Fruit fly (Drosophila melanogaster) whole organism: ENCODE measurements around the gene CG10428.

Experiments used
- CG8478 ChIP-seq: fragments of >200 bp; optimal IDR thresholded peaks from 2 replicates; lab custom pipeline; 2018; ENCODE audit warnings: inconsistent platforms
- Dll ChIP-seq: fragments of >200 bp; optimal IDR thresholded peaks from 2 replicates; lab custom pipeline; 2017
- EcR ChIP-seq, 2 experiments: fragments of >200 bp; optimal IDR thresholded peaks; 2 replicates each; lab custom pipeline; 2017; ENCODE audit warnings: missing biosample characterization in 2 of 2, missing genetic modification characterization in 2 of 2, missing genetic modification reagents in 2 of 2
- pan ChIP-seq: fragments of >200 bp; optimal IDR thresholded peaks from 2 replicates; lab custom pipeline; 2017
- psq ChIP-seq: fragments of >200 bp; optimal IDR thresholded peaks from 2 replicates; lab custom pipeline; 2017
- usp ChIP-seq: fragments of >200 bp; optimal IDR thresholded peaks from 2 replicates; lab custom pipeline; 2017; ENCODE audit warnings: missing biosample characterization, missing genetic modification characterization, mixed read lengths

DNA sequence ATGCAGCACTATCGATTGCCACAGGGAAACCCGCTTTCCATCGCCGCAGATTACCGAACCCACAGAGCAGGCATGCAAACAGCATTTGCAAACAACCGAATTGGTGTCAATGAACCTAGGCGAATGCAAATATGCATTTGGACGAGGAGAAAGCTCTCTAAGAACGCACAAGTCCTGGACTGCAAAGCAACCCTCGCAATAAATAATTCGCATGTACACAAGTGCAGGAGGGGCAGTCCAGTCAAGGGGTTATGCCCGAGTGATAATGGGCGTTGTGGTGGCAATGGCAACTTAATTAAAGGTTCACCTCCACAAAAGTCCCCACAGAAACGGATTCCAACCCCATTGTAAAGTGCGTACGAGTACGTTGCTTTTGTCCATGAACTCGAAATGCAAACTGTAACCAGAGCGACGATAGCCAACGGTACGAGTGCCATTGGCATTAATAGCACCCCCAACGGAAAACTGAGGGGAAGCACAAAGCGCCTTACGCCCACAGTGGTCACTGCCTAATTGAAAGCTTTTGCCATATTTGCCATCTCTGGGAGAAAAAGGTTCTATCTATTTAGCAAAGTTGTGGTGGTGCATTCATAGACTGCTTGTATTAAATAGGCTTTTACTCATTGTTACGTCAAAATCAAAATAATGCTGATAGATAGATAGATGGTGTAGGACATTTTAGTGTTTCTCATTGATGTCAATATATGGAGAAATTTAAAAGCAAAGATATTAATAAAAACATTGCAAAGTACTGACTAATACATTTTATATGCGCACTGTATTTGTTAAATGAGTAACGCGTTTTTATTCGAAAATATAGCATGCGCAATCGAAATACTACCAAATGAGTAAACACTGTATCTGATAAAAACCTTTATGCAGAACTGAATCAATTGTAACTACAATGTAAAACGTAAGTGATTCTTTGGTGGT, 34.4 kb downstream of the CG10428 start:
- TF ChIP-seq psq (lab: Kevin White, UChicago) = no peak
- no peak for TF ChIP-seq Dll (lab: Kevin White, UChicago)
- TF ChIP-seq pan = no peak
- no peak for TF ChIP-seq usp
- no peak for TF ChIP-seq CG8478 (lab: Kevin White, UChicago)
- no peak for TF ChIP-seq EcR (GFP tag; optimal IDR thresholded peaks at IDR 0.05; lab: Kevin White, UChicago)
